Fruit fly (Drosophila melanogaster): ENCODE results near the gene CG17361.

Gene CG17361

DNA sequence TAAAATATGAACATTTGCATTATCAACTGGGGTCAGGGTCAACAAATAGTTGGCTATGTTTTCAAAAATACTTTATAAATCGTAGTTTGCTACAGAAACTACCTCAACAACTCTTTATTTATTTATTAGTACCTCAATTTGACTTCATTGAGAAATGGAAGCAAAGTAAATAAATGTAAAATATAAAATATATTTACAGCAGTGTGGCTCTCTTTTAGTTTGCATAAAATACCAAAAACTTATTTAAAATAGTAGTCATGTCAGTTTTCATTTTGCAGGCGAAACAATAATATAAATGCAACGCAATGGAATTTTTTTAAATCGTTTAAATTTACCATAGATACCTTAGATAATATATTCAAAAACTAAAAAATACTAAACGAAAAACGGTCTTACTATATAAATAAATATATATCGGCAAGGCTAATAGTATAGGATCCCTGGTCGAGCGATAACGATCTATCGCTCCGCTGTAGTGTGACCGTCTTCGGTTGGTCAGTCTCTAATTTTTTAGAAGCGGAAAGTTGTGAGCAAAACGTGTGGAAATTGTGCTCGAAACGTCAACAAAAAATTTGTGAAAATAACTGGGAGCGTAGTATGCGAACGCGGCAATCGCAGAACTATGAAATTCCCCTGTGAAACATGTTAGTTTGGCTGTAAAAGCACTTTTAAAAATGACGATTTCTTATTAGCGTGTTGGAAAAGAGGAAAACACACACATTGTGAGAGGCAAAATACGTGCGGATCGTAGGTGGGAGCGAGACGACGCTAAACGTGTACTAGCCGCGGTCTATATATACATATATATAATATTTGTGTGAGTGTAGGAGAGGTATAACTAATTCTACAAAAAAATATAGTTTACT is 4.9 kb downstream of the CG17361 start, which contains the start of the genes Nprl3 and upSET (continued):
- peak; percentile 46 for TF ChIP-seq CG17829 (tag; optimal IDR thresholded peaks at IDR 0.05)
- no peak for TF ChIP-seq sisA (GFP tag; IDR thresholded peaks at IDR 0.05)
- TF ChIP-seq hb (GFP tag; IDR thresholded peaks at IDR 0.05; ENCODE audit: partially characterized antibody) = peak; percentile 83
- TF ChIP-seq chn (GFP tag; optimal IDR thresholded peaks at IDR 0.05) = no peak
- TF ChIP-seq Rx (GFP tag; IDR thresholded peaks at IDR 0.05) = no peak
- no peak for TF ChIP-seq ase (GFP tag; IDR thresholded peaks at IDR 0.05)
- no peak for TF ChIP-seq bab2 (GFP tag; optimal IDR thresholded peaks at IDR 0.05)
- TF ChIP-seq CG31441 (GFP tag; IDR thresholded peaks at IDR 0.05) = no peak; the same call in 1 of the 2 replicates
- TF ChIP-seq CG18011 (GFP tag; optimal IDR thresholded peaks at IDR 0.05) = no peak
- TF ChIP-seq cato (GFP tag; optimal IDR thresholded peaks at IDR 0.05; ENCODE audit: borderline replicate concordance) = no peak
- no peak for TF ChIP-seq CG10565 (GFP tag; optimal IDR thresholded peaks at IDR 0.05)
- no peak for TF ChIP-seq CG2875 (GFP tag; optimal IDR thresholded peaks at IDR 0.05)
- TF ChIP-seq NK7.1 (GFP tag; optimal IDR thresholded peaks at IDR 0.05) = no peak
- no peak for TF ChIP-seq tin (GFP tag; optimal IDR thresholded peaks at IDR 0.05)
- no peak for TF ChIP-seq repo (GFP tag; optimal IDR thresholded peaks at IDR 0.05)
- no peak for TF ChIP-seq pum (GFP tag; optimal IDR thresholded peaks at IDR 0.05)
- TF ChIP-seq H2.0 (GFP tag; IDR thresholded peaks at IDR 0.05) = no peak
- peak; percentile 24 for TF ChIP-seq Max (GFP tag; optimal IDR thresholded peaks at IDR 0.05)
- no peak for TF ChIP-seq jigr1 (GFP tag; IDR thresholded peaks at IDR 0.05)
- TF ChIP-seq Dp (GFP tag; optimal IDR thresholded peaks at IDR 0.05) = peak; percentile 35
- no peak for TF ChIP-seq ERR (GFP tag; optimal IDR thresholded peaks at IDR 0.05)
- TF ChIP-seq Mad (GFP tag; optimal IDR thresholded peaks at IDR 0.05) = no peak
- no peak for TF ChIP-seq trh (GFP tag; optimal IDR thresholded peaks at IDR 0.05)
- TF ChIP-seq PHDP (tag; optimal IDR thresholded peaks at IDR 0.05) = no peak
- TF ChIP-seq CG14441 (GFP tag; IDR thresholded peaks at IDR 0.05) = no peak
- TF ChIP-seq sqz (GFP tag; optimal IDR thresholded peaks at IDR 0.05) = peak; percentile 38
- peak; percentile 26 for TF ChIP-seq CG17912 (GFP tag; optimal IDR thresholded peaks at IDR 0.05)
- TF ChIP-seq CG4854 (GFP tag; optimal IDR thresholded peaks at IDR 0.05) = no peak
- TF ChIP-seq psq (GFP tag; optimal IDR thresholded peaks at IDR 0.05) = no peak
- TF ChIP-seq tio (GFP tag; optimal IDR thresholded peaks at IDR 0.05) = no peak
- TF ChIP-seq CG8290 (GFP tag; optimal IDR thresholded peaks at IDR 0.05) = no peak
- TF ChIP-seq CG8290 (tag; optimal IDR thresholded peaks at IDR 0.05) = no peak
- TF ChIP-seq CG2889 (GFP tag; IDR thresholded peaks at IDR 0.05) = no peak
- TF ChIP-seq fd102C (GFP tag; optimal IDR thresholded peaks at IDR 0.05) = no peak
- TF ChIP-seq CG6854 (GFP tag; optimal IDR thresholded peaks at IDR 0.05) = no peak
- no peak for TF ChIP-seq CG8765 (GFP tag; IDR thresholded peaks at IDR 0.05)
- no peak for TF ChIP-seq CG4360 (GFP tag; IDR thresholded peaks at IDR 0.05)
- no peak for TF ChIP-seq caup (GFP tag; optimal IDR thresholded peaks at IDR 0.05; ENCODE audit: severe bottlenecking)
- TF ChIP-seq CG33557 (GFP tag; optimal IDR thresholded peaks at IDR 0.05) = no peak
- no peak for TF ChIP-seq Dip2 (GFP tag; IDR thresholded peaks at IDR 0.05)
- no peak for TF ChIP-seq wek (GFP tag; optimal IDR thresholded peaks at IDR 0.05)
- TF ChIP-seq CG7987 (GFP tag; optimal IDR thresholded peaks at IDR 0.05) = no peak
- TF ChIP-seq kni (GFP tag; optimal IDR thresholded peaks at IDR 0.05) = no peak
- TF ChIP-seq lilli (GFP tag; optimal IDR thresholded peaks at IDR 0.05) = no peak
- TF ChIP-seq D19A (tag; optimal IDR thresholded peaks at IDR 0.05) = no peak
- peak; percentile 52 for TF ChIP-seq phol (tag; optimal IDR thresholded peaks at IDR 0.05)
- no peak for TF ChIP-seq CG11456 (GFP tag; IDR thresholded peaks at IDR 0.05)
- peak; percentile 83 for TF ChIP-seq CG6791 (GFP tag; IDR thresholded peaks at IDR 0.05; ENCODE audit: partially characterized antibody)
- TF ChIP-seq CG15479 (GFP tag; optimal IDR thresholded peaks at IDR 0.05) = no peak
- TF ChIP-seq otp (GFP tag; IDR thresholded peaks at IDR 0.05) = no peak
